Worm (Caenorhabditis elegans) whole organism, mixed stage, embryonic: ENCODE data around the gene lir-2.

Experiments
- ham-2 ChIP-seq: fragments of 200-800 bp; sonication (Bioruptor generic); optimal IDR thresholded peaks from 2 replicates; lab custom pipeline; 2018; ENCODE audit warnings: mild to moderate bottlenecking, missing genetic modification characterization, missing compliant biosample characterization
- unc-39 ChIP-seq: fragments of 150-350 bp; optimal IDR thresholded peaks from 2 replicates; lab custom pipeline; 2014; ENCODE audit warnings: missing biosample characterization, missing genetic modification characterization
- unc-62 ChIP-seq: fragments of 150-350 bp; optimal IDR thresholded peaks from 2 replicates; lab custom pipeline; 2014; ENCODE audit warnings: missing biosample characterization, missing genetic modification reagents, missing genetic modification characterization

ce11 chrII:7671705-7672104 lies 4.6 kb downstream of the lir-2 start, which contains the start of gene lir-1:
- no peak for TF ChIP-seq unc-39 (tag; lab: Kevin White, UChicago)
- TF ChIP-seq ham-2 (GFP tag; lab: Kevin White, UChicago): no peak
- no peak for TF ChIP-seq unc-62
